Fruit fly (Drosophila melanogaster): ENCODE data around the gene tplus3b.

DNA sequence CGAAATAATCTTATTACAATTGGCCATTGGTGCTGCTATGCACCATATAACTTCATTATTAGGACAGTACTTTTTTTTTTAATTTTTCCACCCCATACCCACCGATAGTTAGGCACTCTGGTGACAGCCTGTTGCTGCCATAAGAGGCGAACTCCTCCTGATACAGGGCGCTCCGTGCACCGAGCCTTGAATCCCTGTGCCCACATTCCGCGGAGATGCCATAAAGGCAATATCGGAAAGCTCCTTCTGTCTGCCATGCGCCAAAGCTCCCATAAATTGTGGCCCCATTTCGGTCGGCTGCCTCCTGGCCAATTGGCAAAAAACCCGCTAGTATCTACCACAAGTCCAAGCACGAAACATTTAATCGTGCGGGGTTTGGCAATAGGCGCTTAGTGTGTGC lies 49.0 kb upstream of the tplus3b start:
- TF ChIP-seq h (optimal IDR thresholded peaks at IDR 0.05) (no peak), Myc (optimal IDR thresholded peaks at IDR 0.05) (no peak), ttk (optimal IDR thresholded peaks at IDR 0.05) (no peak), psq (optimal IDR thresholded peaks at IDR 0.05) (no peak), insv (optimal IDR thresholded peaks at IDR 0.05) (no peak)
